Worm (Caenorhabditis elegans): ENCODE results near the gene F42G8.8.

Gene F42G8.8

ce11 chrIV:8118790-8119189 lies at the start of gene F42G8.8:
TSS of gene F42G8.8 (plus strand) at chrIV:8119090.
- no peak for TF ChIP-seq unc-120 (tag; optimal IDR thresholded peaks at IDR 0.05; ENCODE audit: poor library complexity, severe bottlenecking)
- no peak for TF ChIP-seq lin-32 (GFP tag; optimal IDR thresholded peaks at IDR 0.05)
- TF ChIP-seq ceh-43 (GFP tag; optimal IDR thresholded peaks at IDR 0.05): no peak

DNA sequence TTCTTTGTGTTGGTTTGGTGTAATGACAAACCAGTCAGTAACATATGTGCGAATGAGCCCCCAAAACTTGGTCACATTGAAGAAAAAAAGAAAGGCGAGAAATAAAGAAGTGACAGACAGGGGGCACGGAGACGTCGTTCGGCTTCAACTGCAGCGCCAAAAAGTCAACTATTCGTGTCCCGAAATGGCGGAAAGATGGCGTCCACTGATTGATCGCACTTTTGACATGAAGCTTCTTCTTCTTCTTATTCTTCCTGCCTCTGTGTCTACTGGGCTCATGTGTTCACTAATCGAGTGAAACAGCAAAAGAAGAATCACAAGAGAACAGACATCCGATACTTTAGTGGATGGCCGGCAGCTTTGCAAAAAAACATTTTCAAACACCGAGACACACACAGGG lies 49.8 kb upstream of the F42G8.8 start:
- TF ChIP-seq drap-1 (GFP tag; optimal IDR thresholded peaks at IDR 0.05) (no peak), bed-3 (GFP tag; optimal IDR thresholded peaks at IDR 0.05) (no peak), M03D4.4 (tag; optimal IDR thresholded peaks at IDR 0.05) (no peak), nhr-76 (tag; optimal IDR thresholded peaks at IDR 0.05) (no peak), ham-2 (GFP tag; optimal IDR thresholded peaks at IDR 0.05) (no peak), nhr-12 (tag; optimal IDR thresholded peaks at IDR 0.05) (no peak), nhr-237 (tag; optimal IDR thresholded peaks at IDR 0.05) (no peak), hlh-1 (tag; optimal IDR thresholded peaks at IDR 0.05) (no peak), ztf-11 (tag; optimal IDR thresholded peaks at IDR 0.05) (no peak), unc-120 (tag; optimal IDR thresholded peaks at IDR 0.05; ENCODE audit: poor library complexity, severe bottlenecking) (no peak), mab-5 (tag; optimal IDR thresholded peaks at IDR 0.05) (no peak), flh-1 (GFP tag; optimal IDR thresholded peaks at IDR 0.05) (no peak), ces-1 (GFP tag; optimal IDR thresholded peaks at IDR 0.05) (no peak), mep-1 (tag; optimal IDR thresholded peaks at IDR 0.05) (no peak), blmp-1 (tag; optimal IDR thresholded peaks at IDR 0.05) (no peak), elt-3 (tag; optimal IDR thresholded peaks at IDR 0.05) (no peak)

DNA sequence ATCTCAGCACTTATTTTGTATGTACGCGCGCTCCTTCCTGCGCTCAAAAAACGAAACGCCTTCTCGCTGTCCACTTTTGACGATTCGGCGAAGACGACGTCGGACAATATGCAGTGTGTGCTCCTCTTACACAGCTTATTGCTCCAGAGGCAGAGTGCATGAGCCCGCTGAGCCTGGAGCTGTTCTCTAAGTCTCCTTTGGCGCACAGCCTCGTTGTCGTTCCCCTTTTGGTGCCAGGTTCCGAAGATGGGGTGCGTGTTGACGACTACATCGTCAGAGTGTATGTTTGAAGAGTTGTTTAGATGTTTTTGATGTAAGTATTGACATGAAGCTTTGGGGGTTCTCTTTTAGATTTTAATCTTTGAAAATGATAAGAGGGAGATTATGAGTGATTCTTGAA lies 48.6 kb upstream of the F42G8.8 start:
- TF ChIP-seq snpc-4 (tag; optimal IDR thresholded peaks at IDR 0.05): no peak
- no peak for TF ChIP-seq ceh-83 (GFP tag; optimal IDR thresholded peaks at IDR 0.05)
- no peak for TF ChIP-seq lin-32 (GFP tag; optimal IDR thresholded peaks at IDR 0.05)
- no peak for TF ChIP-seq elt-3 (tag; optimal IDR thresholded peaks at IDR 0.05)
- no peak for TF ChIP-seq mls-2 (tag; optimal IDR thresholded peaks at IDR 0.05)
- no peak for TF ChIP-seq ztf-11 (tag; optimal IDR thresholded peaks at IDR 0.05)
- no peak for TF ChIP-seq lsy-2 (tag; optimal IDR thresholded peaks at IDR 0.05)
- TF ChIP-seq nhr-237 (tag; optimal IDR thresholded peaks at IDR 0.05): no peak
- no peak for TF ChIP-seq ces-1 (GFP tag; optimal IDR thresholded peaks at IDR 0.05)
- TF ChIP-seq nhr-28 (tag; optimal IDR thresholded peaks at IDR 0.05): no peak
- no peak for TF ChIP-seq hlh-1 (tag; optimal IDR thresholded peaks at IDR 0.05)
- TF ChIP-seq flh-1 (GFP tag; optimal IDR thresholded peaks at IDR 0.05): no peak

DNA sequence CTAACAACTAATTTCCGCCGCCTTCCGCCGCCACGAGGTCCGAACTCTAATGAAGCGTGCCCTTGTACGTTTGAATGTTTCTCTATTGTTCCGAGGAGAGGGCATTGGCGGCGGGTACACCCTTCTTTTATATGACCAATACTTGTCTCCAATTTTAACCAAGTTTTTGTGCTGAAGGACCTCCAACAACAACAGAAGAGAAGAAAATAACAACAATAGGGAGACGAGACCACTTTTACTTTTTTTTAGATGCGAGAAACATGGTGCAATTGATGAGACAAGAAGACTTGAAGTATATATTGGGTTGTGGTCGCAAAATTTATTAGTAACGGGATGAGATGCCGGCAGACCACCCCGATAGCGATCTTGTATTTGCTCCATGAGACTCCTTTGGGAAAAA lies 48.0 kb upstream of the F42G8.8 start:
- peak; percentile 3 for TF ChIP-seq ces-1 (GFP tag; optimal IDR thresholded peaks at IDR 0.05)
- TF ChIP-seq bed-3 (GFP tag; optimal IDR thresholded peaks at IDR 0.05): no peak

- TF ChIP-seq zip-8 (tag; optimal IDR thresholded peaks at IDR 0.05) (no peak), unc-120 (tag; optimal IDR thresholded peaks at IDR 0.05; ENCODE audit: poor library complexity, severe bottlenecking) (no peak), sem-2 (GFP tag; optimal IDR thresholded peaks at IDR 0.05) (no peak), ceh-43 (GFP tag; optimal IDR thresholded peaks at IDR 0.05) (no peak), snpc-4 (tag; optimal IDR thresholded peaks at IDR 0.05) (no peak), unc-62 (GFP tag; optimal IDR thresholded peaks at IDR 0.05) (no peak), pha-4 (tag; optimal IDR thresholded peaks at IDR 0.05) (no peak), blmp-1 (tag; optimal IDR thresholded peaks at IDR 0.05) (no peak), elt-1 (tag; optimal IDR thresholded peaks at IDR 0.05; ENCODE audit: borderline replicate concordance, insufficient read depth) (no peak), elt-3 (tag; optimal IDR thresholded peaks at IDR 0.05) (no peak), lin-32 (GFP tag; optimal IDR thresholded peaks at IDR 0.05) (no peak), flh-1 (GFP tag; optimal IDR thresholded peaks at IDR 0.05) (no peak), lin-13 (tag; optimal IDR thresholded peaks at IDR 0.05) (no peak), ces-1 (GFP tag; optimal IDR thresholded peaks at IDR 0.05) (no peak), mep-1 (tag; optimal IDR thresholded peaks at IDR 0.05) (no peak)
These were observed 43.4 kb upstream of the F42G8.8 start for ce11 chrIV:8075516-8075915.

DNA sequence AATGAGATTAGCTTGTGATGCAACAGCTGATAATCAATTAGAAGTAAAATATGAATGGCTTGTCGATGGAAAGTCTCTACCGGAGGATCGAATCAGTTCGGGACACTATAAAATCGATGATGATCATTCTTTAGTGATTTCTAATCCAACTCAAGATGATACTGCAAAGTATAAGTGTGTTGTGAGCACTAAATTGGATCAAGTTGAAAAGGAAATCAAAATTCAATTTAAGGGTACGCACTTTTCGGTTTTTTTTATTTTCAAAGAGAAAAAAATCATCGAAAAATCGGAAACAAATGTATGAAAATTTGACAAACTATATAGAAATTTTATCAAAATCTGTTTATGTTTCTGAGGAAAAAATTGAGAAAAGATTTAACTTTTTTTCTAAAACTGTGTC lies 42.4 kb upstream of the F42G8.8 start:
- TF ChIP-seq nhr-237 (tag; optimal IDR thresholded peaks at IDR 0.05) (no peak), lsy-2 (tag; optimal IDR thresholded peaks at IDR 0.05) (no peak), snpc-4 (tag; optimal IDR thresholded peaks at IDR 0.05) (no peak), cnd-1 (tag; optimal IDR thresholded peaks at IDR 0.05) (no peak), nhr-12 (tag; optimal IDR thresholded peaks at IDR 0.05) (no peak), bed-3 (GFP tag; optimal IDR thresholded peaks at IDR 0.05) (no peak), nhr-2 (tag; optimal IDR thresholded peaks at IDR 0.05) (no peak), nhr-76 (tag; optimal IDR thresholded peaks at IDR 0.05) (no peak), lin-13 (tag; optimal IDR thresholded peaks at IDR 0.05) (no peak), unc-39 (tag; optimal IDR thresholded peaks at IDR 0.05) (no peak), ceh-43 (GFP tag; optimal IDR thresholded peaks at IDR 0.05) (no peak), M03D4.4 (tag; optimal IDR thresholded peaks at IDR 0.05) (no peak)

Data from whole organism, mixed stage, embryonic.